Fruit fly (Drosophila melanogaster) whole organism: ENCODE measurements around the gene haf.

Experiments
- Dll ChIP-seq: fragments of >200 bp; optimal IDR thresholded peaks from 2 replicates; lab custom pipeline; 2017
- pan ChIP-seq: fragments of >200 bp; optimal IDR thresholded peaks from 2 replicates; lab custom pipeline; 2017

dm6 chr2L:1648033-1648546, 93.2 kb downstream of the haf start:
- no peak for TF ChIP-seq Dll
- no peak for TF ChIP-seq pan (lab: Kevin White, UChicago)
